Fruit fly (Drosophila melanogaster): ENCODE results near the gene Spp.

Gene Spp

dm6 chr2L:523165-523835 is 21.2 kb downstream of the Spp start (continued):
- peak; percentile 8 for TF ChIP-seq CG12744 (GFP tag; optimal IDR thresholded peaks at IDR 0.05)
- TF ChIP-seq Usf (GFP tag; optimal IDR thresholded peaks at IDR 0.05), result no peak
- no peak for TF ChIP-seq YL-1 (GFP tag; optimal IDR thresholded peaks at IDR 0.05)
- peak; percentile 16; the same call in 1 of the 2 replicates for TF ChIP-seq onecut (GFP tag; IDR thresholded peaks at IDR 0.05)
- 0 out of 2 replicates have a peak, but pooled peaks have one; percentile 6 for TF ChIP-seq Awh (GFP tag; IDR thresholded peaks at IDR 0.05)
- TF ChIP-seq CG11696 (GFP tag; IDR thresholded peaks at IDR 0.05), result no peak
- peak; percentile 43 for TF ChIP-seq CG11504 (tag; optimal IDR thresholded peaks at IDR 0.05)
- TF ChIP-seq CG4707 (GFP tag; optimal IDR thresholded peaks at IDR 0.05), result no peak
- TF ChIP-seq inv (GFP tag; IDR thresholded peaks at IDR 0.05; ENCODE audit: partially characterized antibody), result no peak; the same call in 1 of the 2 replicates
- TF ChIP-seq NfI (GFP tag; optimal IDR thresholded peaks at IDR 0.05), result peak; percentile 22
- TF ChIP-seq Hand (GFP tag; optimal IDR thresholded peaks at IDR 0.05), result peak; percentile 19
- TF ChIP-seq cato (GFP tag; optimal IDR thresholded peaks at IDR 0.05; ENCODE audit: borderline replicate concordance), result no peak
- TF ChIP-seq CG9876 (GFP tag; optimal IDR thresholded peaks at IDR 0.05), result no peak
- TF ChIP-seq GATAe (GFP tag; conservative IDR thresholded peaks at IDR 0.05), result 0 out of 2 replicates have a peak, but pooled peaks have one; percentile 8
- TF ChIP-seq CG7839 (tag; optimal IDR thresholded peaks at IDR 0.05), result peak; percentile 42
- TF ChIP-seq Camta (GFP tag; optimal IDR thresholded peaks at IDR 0.05), result peak; percentile 1
- peak; percentile 51 for TF ChIP-seq fd102C (GFP tag; optimal IDR thresholded peaks at IDR 0.05)
- TF ChIP-seq NC2α (GFP tag; optimal IDR thresholded peaks at IDR 0.05), result no peak
- no peak for TF ChIP-seq salm (tag; optimal IDR thresholded peaks at IDR 0.05)
- TF ChIP-seq H15 (GFP tag; IDR thresholded peaks at IDR 0.05), result no peak
- no peak for TF ChIP-seq CoRest (tag; optimal IDR thresholded peaks at IDR 0.05)
- TF ChIP-seq NFAT (GFP tag; IDR thresholded peaks at IDR 0.05), result no peak
- TF ChIP-seq B-H2 (GFP tag; optimal IDR thresholded peaks at IDR 0.05), result peak; percentile 7
- no peak for TF ChIP-seq Dip3 (GFP tag; optimal IDR thresholded peaks at IDR 0.05)
- peak; percentile 17 for TF ChIP-seq CTCF (GFP tag; optimal IDR thresholded peaks at IDR 0.05)
- TF ChIP-seq CG8478 (optimal IDR thresholded peaks at IDR 0.05), result no peak
- peak; percentile 29 for TF ChIP-seq wek (GFP tag; optimal IDR thresholded peaks at IDR 0.05)
- TF ChIP-seq gem (tag; optimal IDR thresholded peaks at IDR 0.05), result no peak
- TF ChIP-seq Mad (GFP tag; optimal IDR thresholded peaks at IDR 0.05), result no peak
- no peak for TF ChIP-seq CG17361 (GFP tag; IDR thresholded peaks at IDR 0.05)
- TF ChIP-seq pum (GFP tag; optimal IDR thresholded peaks at IDR 0.05), result no peak
- TF ChIP-seq cas (GFP tag; IDR thresholded peaks at IDR 0.05), result no peak
- peak; percentile 56 for TF ChIP-seq crol (GFP tag; IDR thresholded peaks at IDR 0.05)
- TF ChIP-seq CG18619 (GFP tag; optimal IDR thresholded peaks at IDR 0.05), result peak; percentile 14
- TF ChIP-seq CG6813 (GFP tag; optimal IDR thresholded peaks at IDR 0.05), result no peak
- peak; percentile 59 for TF ChIP-seq vvl (GFP tag; IDR thresholded peaks at IDR 0.05)
- TF ChIP-seq MTF-1 (GFP tag; optimal IDR thresholded peaks at IDR 0.05; ENCODE audit: borderline replicate concordance), result peak; percentile 60
- TF ChIP-seq PHDP (tag; optimal IDR thresholded peaks at IDR 0.05), result peak; percentile 28
- TF ChIP-seq CG30431 (GFP tag; optimal IDR thresholded peaks at IDR 0.05), result no peak
- peak; percentile 88; the same call in 2 of the 3 replicates for TF ChIP-seq so (GFP tag; IDR thresholded peaks at IDR 0.05)
- peak; percentile 14 for TF ChIP-seq CrebB (tag; optimal IDR thresholded peaks at IDR 0.05)
- peak; percentile 23; the same call in 1 of the 2 replicates for TF ChIP-seq slbo (GFP tag; IDR thresholded peaks at IDR 0.05)
- TF ChIP-seq Dip2 (GFP tag; IDR thresholded peaks at IDR 0.05), result no peak
- no peak for TF ChIP-seq esg (GFP tag; conservative IDR thresholded peaks at IDR 0.05)
- no peak for TF ChIP-seq Fer3 (tag; optimal IDR thresholded peaks at IDR 0.05)
- TF ChIP-seq pzg (GFP tag; optimal IDR thresholded peaks at IDR 0.05), result no peak
- TF ChIP-seq CG4617 (GFP tag; optimal IDR thresholded peaks at IDR 0.05; ENCODE audit: borderline replicate concordance), result no peak
- 0 out of 3 replicates have a peak, but pooled peaks have one; percentile 36 for TF ChIP-seq Optix (GFP tag; IDR thresholded peaks at IDR 0.05)
- no peak for TF ChIP-seq CG6683 (GFP tag; optimal IDR thresholded peaks at IDR 0.05)
- TF ChIP-seq vnd (GFP tag; IDR thresholded peaks at IDR 0.05; ENCODE audit: partially characterized antibody), result no peak

All from whole organism, embryonic.